Worm (Caenorhabditis elegans): Measurements from ENCODE around the gene W06E11.1.

The W06E11.1 gene

DNA sequence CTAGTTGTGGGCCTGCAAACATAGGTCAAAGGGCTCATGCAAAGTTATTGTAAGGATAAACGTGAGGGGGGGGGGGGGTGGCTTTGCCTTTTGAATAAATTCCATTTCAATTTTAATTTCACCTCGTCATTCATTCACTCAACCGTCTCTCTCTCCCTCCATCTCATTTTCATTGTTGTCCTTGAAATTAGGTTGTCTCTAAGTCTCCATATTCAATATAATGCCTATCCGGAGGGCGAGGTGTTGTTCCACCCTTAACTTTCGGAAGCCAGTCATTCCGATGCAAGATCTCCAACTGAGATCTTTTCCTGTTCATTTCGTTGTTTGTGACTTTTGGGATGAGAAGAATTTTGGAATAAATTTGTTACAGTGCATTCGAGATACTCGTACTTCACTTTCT, 15.4 kb downstream of the W06E11.1 start:
- no peak for TF ChIP-seq nhr-120 (GFP tag; IDR thresholded peaks at IDR 0.05)
- no peak for TF ChIP-seq ceh-58 (GFP tag; IDR thresholded peaks at IDR 0.05)
- no peak for TF ChIP-seq akir-1 (GFP tag; optimal IDR thresholded peaks at IDR 0.05)

DNA sequence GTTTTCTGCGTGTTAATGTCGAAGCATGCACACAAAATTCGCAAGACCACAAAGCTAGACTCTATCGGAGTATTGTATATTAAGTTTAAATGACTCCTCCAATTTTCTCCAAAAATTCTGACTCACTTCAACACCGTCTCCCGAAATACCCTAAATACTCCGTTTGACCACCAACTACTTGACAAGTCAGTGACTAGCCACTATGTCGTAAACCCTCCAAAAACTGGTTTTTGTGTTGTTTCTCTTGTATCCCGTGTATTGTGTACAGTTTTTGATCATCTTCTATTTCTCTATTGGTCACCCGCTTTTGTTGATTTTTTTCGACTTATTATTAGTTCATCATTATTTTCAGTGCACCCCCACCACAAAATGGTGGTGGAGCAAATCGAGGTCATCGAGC, 16.5 kb downstream of the W06E11.1 start, which contains the start of gene C09F5.1:
Gene C09F5.1, plus strand, starts transcription at position 353 of the 400 bp plus-strand sequence.
- TF ChIP-seq lag-1 (GFP tag; IDR thresholded peaks at IDR 0.05) (no peak), nhr-179 (tag; optimal IDR thresholded peaks at IDR 0.05) (no peak), him-1 (tag; optimal IDR thresholded peaks at IDR 0.05) (no peak), Y67H2A.10 (GFP tag; conservative IDR thresholded peaks at IDR 0.05) (no peak), F52B5.7 (tag; optimal IDR thresholded peaks at IDR 0.05) (no peak), F55B11.4 (tag; optimal IDR thresholded peaks at IDR 0.05; ENCODE audit: borderline replicate concordance, insufficient read depth) (no peak), atf-7 (tag; optimal IDR thresholded peaks at IDR 0.05) (no peak), hsf-1 (GFP tag; IDR thresholded peaks at IDR 0.05) (no peak), bed-2 (GFP tag; IDR thresholded peaks at IDR 0.05) (no peak), rcor-1 (GFP tag; IDR thresholded peaks at IDR 0.05) (no peak)

DNA sequence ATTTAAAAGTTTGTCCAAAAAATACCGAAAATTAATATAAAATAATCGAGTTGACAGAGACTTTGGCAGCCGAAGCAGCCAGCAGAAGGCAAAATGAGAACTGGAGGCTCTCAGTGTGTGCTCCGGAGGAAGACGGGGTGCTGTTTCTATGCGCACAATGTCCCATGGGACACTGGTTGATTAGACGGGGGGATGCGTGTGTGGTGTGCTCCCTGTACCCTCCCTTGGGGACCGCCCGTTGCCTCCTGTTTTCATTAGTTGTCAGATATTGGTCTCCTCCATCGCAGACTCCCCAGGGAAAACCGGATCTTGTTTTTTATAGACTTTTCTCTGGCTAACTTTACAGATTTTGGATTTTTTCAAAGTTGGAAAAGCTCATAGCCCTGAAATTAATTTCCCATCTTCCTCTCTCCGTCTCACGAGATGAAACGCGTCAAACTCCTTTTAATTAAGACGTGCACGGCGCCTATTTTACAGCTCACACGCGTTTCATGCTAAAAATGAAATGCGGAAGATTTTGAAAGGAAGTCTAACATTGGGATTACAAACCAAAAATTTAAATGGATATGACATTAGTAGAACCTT, 23.4 kb downstream of the W06E11.1 start, which contains the start of gene C09F5.3:
Gene C09F5.3, minus strand, starts transcription at position 94 of the 585 bp plus-strand sequence.
- TF ChIP-seq zfh-2 (GFP tag; conservative IDR thresholded peaks at IDR 0.05) (peak; percentile 42; the same call in 1 of the 2 replicates), snpc-4 (GFP tag; optimal IDR thresholded peaks at IDR 0.05) (no peak), snpc-4 (tag; optimal IDR thresholded peaks at IDR 0.05) (no peak), nhr-27 (tag; optimal IDR thresholded peaks at IDR 0.05) (no peak)

DNA sequence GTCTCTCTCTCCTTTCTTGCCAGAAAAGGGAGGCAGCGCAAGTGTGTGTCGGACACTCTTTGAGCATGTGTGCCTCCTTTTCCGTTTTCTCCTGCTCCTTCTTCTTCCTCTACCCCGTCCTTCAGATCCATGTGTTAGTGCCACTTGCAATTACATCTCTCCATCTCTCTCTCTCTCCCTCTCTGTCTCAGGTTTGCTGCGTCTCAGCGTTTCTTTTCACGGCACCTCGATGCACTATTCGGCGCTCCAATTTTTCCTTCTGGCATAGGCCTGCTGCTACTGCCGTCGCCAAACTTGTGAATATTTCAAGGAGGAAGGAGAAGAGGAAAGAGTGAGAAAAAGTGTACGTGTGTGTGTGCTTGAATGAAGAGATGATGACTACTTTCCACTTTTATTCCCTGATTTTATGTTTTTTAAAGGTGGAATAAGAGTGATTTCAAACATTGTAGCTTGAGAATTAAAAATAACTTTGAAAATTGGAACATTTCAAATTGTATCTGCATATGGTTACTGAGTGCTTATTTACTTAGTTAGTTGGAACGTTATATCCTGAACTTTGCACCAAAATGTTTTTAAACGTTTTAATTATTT, 26.5 kb downstream of the W06E11.1 start, which contains the start of gene W02B3.3:
Gene W02B3.3, minus strand, starts transcription at position 131 of the 591 bp plus-strand sequence.
- TF ChIP-seq aptf-2 (GFP tag; conservative IDR thresholded peaks at IDR 0.05) (no peak), tlf-1 (GFP tag; optimal IDR thresholded peaks at IDR 0.05) (no peak), nhr-120 (GFP tag; IDR thresholded peaks at IDR 0.05) (no peak), snpc-1.1 (tag; optimal IDR thresholded peaks at IDR 0.05; ENCODE audit: insufficient read depth) (no peak), hrde-1 (tag; optimal IDR thresholded peaks at IDR 0.05; ENCODE audit: borderline replicate concordance) (no peak), xnd-1 (tag; optimal IDR thresholded peaks at IDR 0.05) (no peak), ceh-27 (GFP tag; optimal IDR thresholded peaks at IDR 0.05) (peak; percentile 66), egl-44 (GFP tag; IDR thresholded peaks at IDR 0.05) (peak; percentile 26; the same call in 1 of the 2 replicates), K12H6.12 (tag; optimal IDR thresholded peaks at IDR 0.05) (peak; percentile 59), attf-5 (GFP tag; optimal IDR thresholded peaks at IDR 0.05) (no peak), zfh-2 (GFP tag; conservative IDR thresholded peaks at IDR 0.05) (peak; percentile 87), madf-10 (tag; optimal IDR thresholded peaks at IDR 0.05) (no peak), ztf-18 (tag; optimal IDR thresholded peaks at IDR 0.05) (no peak), snpc-1.3 (tag; optimal IDR thresholded peaks at IDR 0.05; ENCODE audit: insufficient read depth) (no peak), dox-1 (GFP tag; IDR thresholded peaks at IDR 0.05) (peak; percentile 17; the same call in 1 of the 2 replicates), Y53F4B.3 (GFP tag; IDR thresholded peaks at IDR 0.05) (no peak), gei-17 (GFP tag; optimal IDR thresholded peaks at IDR 0.05) (no peak), bed-2 (GFP tag; IDR thresholded peaks at IDR 0.05) (no peak), hmg-1.2 (GFP tag; IDR thresholded peaks at IDR 0.05) (peak; percentile 41; the same call in 1 of the 2 replicates), pbrm-1 (GFP tag; IDR thresholded peaks at IDR 0.05) (0 out of 2 replicates have a peak, but pooled peaks have one; percentile 16), lin-35 (GFP tag; optimal IDR thresholded peaks at IDR 0.05) (peak in 1 of 3 experiments; percentile 45), ZK185.1 (tag; optimal IDR thresholded peaks at IDR 0.05; ENCODE audit: poor library complexity, severe bottlenecking) (no peak), lin-40 (tag; optimal IDR thresholded peaks at IDR 0.05) (peak; percentile 57), egrh-3 (GFP tag; IDR thresholded peaks at IDR 0.05) (no peak), mcd-1 (GFP tag; IDR thresholded peaks at IDR 0.05) (peak; percentile 39; the same call in 1 of the 2 replicates)

All from whole organism, young adult.